Worm (Caenorhabditis elegans) whole organism, midembryonic: ENCODE measurements around the gene moc-3.
"Not testable (repeated sequence)": the region's sequence is repeated elsewhere in the genome, so short reads cannot be mapped to it uniquely, and the experiment has no call there.

Source experiments
- T22C8.4 ChIP-seq: fragments of 200-800 bp; sonication (Bioruptor generic); IDR thresholded peaks from 2 replicates; pipeline ENCODE4 v1.3.6; 2022; ENCODE audit warnings: missing genetic modification characterization, missing compliant biosample characterization
- cog-1 ChIP-seq: sonication (generic microtip); optimal IDR thresholded peaks from 2 replicates; lab custom pipeline; 2016; ENCODE audit warnings: missing genetic modification characterization, missing compliant biosample characterization
- flt-1 ChIP-seq: fragments of 200-800 bp; sonication (Bioruptor generic); IDR thresholded peaks from 2 replicates; pipeline ENCODE4 v1.3.6; 2022; ENCODE audit warnings: missing genetic modification characterization, missing compliant biosample characterization
- klf-2 ChIP-seq: fragments of 200-800 bp; sonication (Bioruptor generic); conservative IDR thresholded peaks from 2 replicates; pipeline ENCODE4 v1.3.6; 2022; ENCODE audit warnings: missing genetic modification reagents, missing genetic modification characterization, missing compliant biosample characterization
- med-1 ChIP-seq: sonication (generic microtip); optimal IDR thresholded peaks from 2 replicates; lab custom pipeline; 2017; ENCODE audit warnings: missing genetic modification characterization, mild to moderate bottlenecking, missing compliant biosample characterization, antibody characterized with exemption, missing genetic modification reagents; ENCODE audit not compliant: insufficient read depth
- ref-1 ChIP-seq: fragments of 200-800 bp; sonication (Bioruptor generic); conservative IDR thresholded peaks from 2 replicates; pipeline ENCODE4 v1.3.6; 2022; ENCODE audit warnings: missing genetic modification reagents, missing genetic modification characterization, missing compliant biosample characterization
- tab-1 ChIP-seq: fragments of 200-800 bp; sonication (Bioruptor generic); IDR thresholded peaks from 2 replicates; pipeline ENCODE4 v1.3.6; 2022; ENCODE audit warnings: missing genetic modification characterization, missing compliant biosample characterization
- ztf-23 ChIP-seq: fragments of 200-800 bp; sonication (Bioruptor generic); IDR thresholded peaks from 2 replicates; pipeline ENCODE4 v1.3.6; 2022; ENCODE audit warnings: missing genetic modification reagents, missing genetic modification characterization, missing compliant biosample characterization
- ztf-29 ChIP-seq: fragments of 200-800 bp; sonication (Bioruptor generic); IDR thresholded peaks from 2 replicates; pipeline ENCODE4 v1.3.6; 2022; ENCODE audit warnings: missing genetic modification reagents, missing genetic modification characterization, missing compliant biosample characterization

moc-3 gene

DNA sequence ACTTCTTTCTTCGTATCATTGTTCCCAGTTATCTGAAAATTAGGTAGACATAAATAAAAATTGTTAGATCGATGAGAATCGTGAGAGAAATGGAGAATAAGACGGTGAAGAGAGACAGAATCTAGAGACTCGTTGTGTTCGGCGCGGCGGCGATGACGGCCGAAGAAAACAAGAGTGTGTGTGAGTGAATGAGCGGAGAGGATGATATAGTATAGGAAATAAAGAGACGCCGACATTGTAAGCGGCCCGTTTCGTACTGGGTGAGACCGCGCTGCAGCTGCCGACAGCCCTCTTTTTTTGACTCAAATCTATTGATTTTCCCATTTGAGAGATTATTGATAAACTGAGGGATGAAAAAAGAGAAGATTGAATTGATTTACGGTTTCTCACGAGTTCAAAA, 18.2 kb upstream of the moc-3 start, which contains the start of gene Y42H9AR.4:
Y42H9AR.4 (minus strand) TSS at position 32 of the 400 bp plus-strand sequence.
- TF ChIP-seq ztf-29 (GFP tag; lab: Robert Waterston, UW) (no peak), med-1 (GFP tag; lab: Kevin White, UChicago) (no peak), cog-1 (tag; lab: Kevin White, UChicago) (peak; percentile 46)

DNA sequence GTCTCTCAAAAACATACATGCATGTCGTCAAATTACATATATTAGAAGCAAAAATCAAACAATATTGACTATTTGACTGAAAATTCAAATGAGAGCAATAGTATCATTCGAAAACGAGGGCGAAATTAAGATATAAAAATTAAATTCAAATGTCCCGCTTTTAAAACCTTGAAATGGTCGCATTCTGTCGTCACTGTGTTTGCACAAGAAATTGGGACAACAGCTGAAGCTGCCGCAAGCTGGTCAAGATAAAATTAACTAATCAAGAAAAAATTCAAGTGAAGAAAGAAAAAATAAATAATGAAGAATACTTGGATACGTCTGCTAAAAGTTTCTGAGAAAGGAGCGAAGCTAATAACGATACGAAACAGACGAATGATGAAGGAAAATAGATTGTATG, 17.7 kb upstream of the moc-3 start:
- TF ChIP-seq tab-1 (GFP tag; lab: Robert Waterston, UW), result no peak
- TF ChIP-seq cog-1 (tag; lab: Kevin White, UChicago), result no peak
- TF ChIP-seq T22C8.4 (GFP tag; lab: Robert Waterston, UW), result no peak
- no peak for TF ChIP-seq med-1 (GFP tag; lab: Kevin White, UChicago)
- no peak for TF ChIP-seq flt-1 (GFP tag; lab: Robert Waterston, UW)
- TF ChIP-seq ref-1 (GFP tag; lab: Robert Waterston, UW), result no peak
- no peak for TF ChIP-seq ztf-29 (GFP tag; lab: Robert Waterston, UW)
- no peak for TF ChIP-seq klf-2 (GFP tag; lab: Robert Waterston, UW)
- TF ChIP-seq ztf-23 (GFP tag; lab: Robert Waterston, UW), result no peak

DNA sequence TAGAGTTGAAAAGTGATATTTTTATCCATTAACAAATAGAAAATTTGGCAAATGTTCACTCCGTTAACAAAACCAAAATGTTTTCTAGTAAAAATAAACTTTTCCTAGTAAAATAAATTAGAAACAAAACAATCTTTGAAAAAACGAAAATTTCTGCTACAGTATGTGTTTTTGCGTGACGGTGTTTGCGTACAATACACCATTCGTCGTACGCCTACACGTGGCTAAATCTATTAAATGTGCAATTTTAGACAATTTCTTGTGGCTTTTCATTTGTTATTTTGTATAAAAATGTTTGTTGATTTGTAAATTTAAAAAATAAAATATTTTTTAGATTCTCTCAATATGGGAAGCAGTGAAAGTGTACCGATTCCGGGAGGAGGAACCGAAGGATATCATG, 17.2 kb upstream of the moc-3 start, which contains the start of gene Y42H9AR.1:
Y42H9AR.1 (plus strand) TSS at position 233 of the 400 bp plus-strand sequence.
- TF ChIP-seq ztf-23 (GFP tag; lab: Robert Waterston, UW) (no peak), flt-1 (GFP tag; lab: Robert Waterston, UW) (no peak), cog-1 (tag; lab: Kevin White, UChicago) (no peak), ztf-29 (GFP tag; lab: Robert Waterston, UW) (no peak), T22C8.4 (GFP tag; lab: Robert Waterston, UW) (no peak), ref-1 (GFP tag; lab: Robert Waterston, UW) (no peak), med-1 (GFP tag; lab: Kevin White, UChicago) (no peak), tab-1 (GFP tag; lab: Robert Waterston, UW) (no peak), klf-2 (GFP tag; lab: Robert Waterston, UW) (no peak)

DNA sequence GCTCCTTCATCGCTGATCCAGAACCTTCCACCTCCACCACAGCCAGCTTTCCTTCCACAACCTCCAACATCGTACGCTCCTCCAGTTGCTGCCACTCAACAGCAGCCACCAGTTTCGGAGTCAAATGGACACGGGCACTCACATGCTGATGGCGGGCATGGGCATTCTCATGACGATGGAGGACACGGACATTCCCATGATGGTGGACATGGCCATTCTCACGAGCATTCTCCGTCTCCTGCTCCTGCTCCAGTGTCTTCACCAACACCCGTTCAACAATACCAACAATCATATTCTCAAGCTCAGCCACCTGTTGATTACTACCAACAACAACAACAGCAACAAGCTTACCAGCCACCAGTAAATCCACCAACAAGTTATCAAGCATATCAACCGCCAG, 15.8 kb upstream of the moc-3 start:
- TF ChIP-seq tab-1 (GFP tag; lab: Robert Waterston, UW) (no peak), med-1 (GFP tag; lab: Kevin White, UChicago) (no peak), cog-1 (tag; lab: Kevin White, UChicago) (no peak), ztf-23 (GFP tag; lab: Robert Waterston, UW) (no peak), ref-1 (GFP tag; lab: Robert Waterston, UW) (no peak), T22C8.4 (GFP tag; lab: Robert Waterston, UW) (no peak)

DNA sequence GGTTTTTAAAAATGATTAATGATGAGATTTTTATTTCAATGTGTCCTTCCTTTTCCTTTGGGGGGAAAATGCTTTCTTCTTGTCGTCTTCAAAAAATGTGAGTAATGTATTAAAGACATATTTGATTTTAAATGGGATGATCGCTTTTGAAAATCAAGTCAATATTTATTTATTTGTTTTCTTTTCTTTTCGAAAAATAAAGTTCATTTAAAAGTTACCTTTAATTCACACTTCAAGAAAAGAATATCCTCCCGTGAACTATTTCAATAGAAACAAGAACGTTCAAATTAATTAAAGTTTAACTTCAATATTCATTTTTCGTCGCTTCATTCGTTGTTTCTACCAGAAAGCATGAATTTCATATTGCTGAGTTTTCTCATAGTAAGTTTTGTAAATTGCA, 14.9 kb upstream of the moc-3 start, which contains the start of gene irld-8:
irld-8 (plus strand) TSS at position 301 of the 400 bp plus-strand sequence.
- no peak for TF ChIP-seq ztf-29 (GFP tag; lab: Robert Waterston, UW)
- TF ChIP-seq tab-1 (GFP tag; lab: Robert Waterston, UW), result no peak
- no peak for TF ChIP-seq ztf-23 (GFP tag; lab: Robert Waterston, UW)
- no peak for TF ChIP-seq flt-1 (GFP tag; lab: Robert Waterston, UW)
- TF ChIP-seq cog-1 (tag; lab: Kevin White, UChicago), result no peak
- no peak for TF ChIP-seq ref-1 (GFP tag; lab: Robert Waterston, UW)
- no peak for TF ChIP-seq klf-2 (GFP tag; lab: Robert Waterston, UW)
- no peak for TF ChIP-seq T22C8.4 (GFP tag; lab: Robert Waterston, UW)
- no peak for TF ChIP-seq med-1 (GFP tag; lab: Kevin White, UChicago)

DNA sequence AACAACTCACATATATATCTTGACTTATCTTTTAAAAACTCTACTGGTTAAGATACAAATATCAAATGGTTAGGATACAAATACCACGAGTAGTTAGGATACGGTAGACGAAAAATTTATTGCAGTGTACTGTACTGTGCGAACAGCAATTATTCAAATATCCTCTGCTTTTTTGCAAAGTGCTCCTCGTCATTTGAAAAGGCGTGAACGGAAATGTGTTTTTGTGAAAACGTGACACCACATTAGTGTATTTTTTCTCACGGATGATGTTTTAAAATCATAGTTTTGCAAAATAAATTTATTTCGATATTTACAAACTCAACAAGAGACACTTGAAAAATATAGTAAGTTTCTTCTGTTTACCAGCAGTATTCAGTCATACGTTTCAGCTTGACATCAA, 11.6 kb upstream of the moc-3 start, which contains the start of gene F42G8.8:
F42G8.8 (plus strand) TSS at position 301 of the 400 bp plus-strand sequence.
- TF ChIP-seq tab-1 (GFP tag; lab: Robert Waterston, UW), result no peak
- TF ChIP-seq ref-1 (GFP tag; lab: Robert Waterston, UW), result no peak

DNA sequence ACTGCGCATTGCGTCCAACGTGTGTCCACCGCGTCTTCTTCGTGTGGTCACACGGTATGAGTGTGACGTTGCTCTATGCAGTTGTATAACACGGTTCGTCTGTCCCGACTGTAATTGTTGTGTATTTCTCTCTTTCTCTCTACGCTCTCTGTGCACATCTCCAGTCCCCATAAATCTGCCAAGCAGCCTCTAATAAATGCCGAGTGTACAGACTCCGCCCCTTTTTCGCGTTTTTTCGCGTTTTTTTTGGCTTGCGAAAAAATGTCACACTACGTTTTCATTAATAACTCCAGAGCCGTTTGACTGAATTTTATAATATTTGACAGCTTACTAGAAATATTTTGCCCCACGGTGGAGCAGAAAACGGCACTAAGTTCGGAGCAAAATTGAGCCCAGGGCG, 8.0 kb upstream of the moc-3 start, which contains the start of gene erp-44.3:
erp-44.3 (plus strand) TSS at position 301 of the 400 bp plus-strand sequence.
- not testable (repeated sequence) for TF ChIP-seq cog-1 (tag; lab: Kevin White, UChicago); med-1 (GFP tag; lab: Kevin White, UChicago); T22C8.4 (GFP tag; lab: Robert Waterston, UW)

DNA sequence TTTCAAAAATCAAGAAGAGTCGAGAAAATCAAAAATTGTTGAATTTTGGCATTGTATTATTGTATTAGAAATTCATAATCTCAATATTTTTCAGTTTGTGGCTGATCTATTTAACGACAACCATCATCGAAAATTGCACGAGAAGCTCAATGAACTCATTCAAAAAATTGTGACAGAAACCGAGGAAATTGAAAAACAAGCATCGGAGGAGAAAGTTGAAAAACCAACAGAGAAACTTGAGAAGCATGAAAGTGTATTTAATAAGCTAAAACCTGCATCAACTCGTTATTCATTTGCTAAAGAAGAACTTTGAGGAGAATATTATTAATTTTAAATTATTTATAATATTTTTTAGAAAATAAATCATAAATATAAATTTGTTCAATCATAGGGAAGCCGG, 3.5 kb upstream of the moc-3 start, which contains the start of gene ceph-41:
ceph-41 (plus strand) TSS at position 301 of the 400 bp plus-strand sequence.
- TF ChIP-seq klf-2 (GFP tag; lab: Robert Waterston, UW) (no peak), ztf-23 (GFP tag; lab: Robert Waterston, UW) (no peak), ztf-29 (GFP tag; lab: Robert Waterston, UW) (no peak), T22C8.4 (GFP tag; lab: Robert Waterston, UW) (no peak), cog-1 (tag; lab: Kevin White, UChicago) (no peak), tab-1 (GFP tag; lab: Robert Waterston, UW) (no peak), flt-1 (GFP tag; lab: Robert Waterston, UW) (no peak), med-1 (GFP tag; lab: Kevin White, UChicago) (no peak), ref-1 (GFP tag; lab: Robert Waterston, UW) (no peak)

DNA sequence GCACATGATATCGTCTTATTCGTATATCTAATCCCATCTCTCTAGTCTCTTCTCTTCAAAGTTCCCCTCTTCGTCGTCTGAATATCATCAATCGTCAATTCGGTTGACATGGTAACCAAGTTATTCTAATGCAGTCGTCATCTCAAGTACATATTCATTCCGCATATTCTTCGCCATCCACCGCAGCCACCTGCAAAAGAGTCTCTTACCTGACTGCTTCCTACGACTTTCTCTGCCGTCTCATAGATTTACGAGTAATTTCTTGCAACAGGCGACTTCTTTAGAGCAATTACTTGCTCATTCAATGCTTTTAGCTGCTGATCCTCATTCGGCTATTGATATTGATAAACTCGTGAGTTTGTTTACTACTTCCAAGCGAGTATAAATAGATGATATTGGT, 2.9 kb upstream of the moc-3 start:
- TF ChIP-seq klf-2 (GFP tag; lab: Robert Waterston, UW), result no peak
- no peak for TF ChIP-seq T22C8.4 (GFP tag; lab: Robert Waterston, UW)
- TF ChIP-seq ztf-23 (GFP tag; lab: Robert Waterston, UW), result no peak
- no peak for TF ChIP-seq ztf-29 (GFP tag; lab: Robert Waterston, UW)
- no peak for TF ChIP-seq cog-1 (tag; lab: Kevin White, UChicago)
- no peak for TF ChIP-seq med-1 (GFP tag; lab: Kevin White, UChicago)
- no peak for TF ChIP-seq flt-1 (GFP tag; lab: Robert Waterston, UW)
- no peak for TF ChIP-seq tab-1 (GFP tag; lab: Robert Waterston, UW)
- TF ChIP-seq ref-1 (GFP tag; lab: Robert Waterston, UW), result no peak
